Worm (Caenorhabditis elegans) whole organism, L1 larva: ENCODE results near the gene col-71.
"Not testable (repeated sequence)": the region's sequence is repeated elsewhere in the genome, so short reads cannot be mapped to it uniquely, and the experiment has no call there.

ENCODE experiments used
- C04F5.9 ChIP-seq: sonication (generic microtip); optimal IDR thresholded peaks from 2 replicates; lab custom pipeline; 2016; ENCODE audit warnings: missing genetic modification characterization, missing compliant biosample characterization
- C34B4.2 ChIP-seq: sonication (generic microtip); optimal IDR thresholded peaks from 2 replicates; lab custom pipeline; 2017; ENCODE audit warnings: mild to moderate bottlenecking, missing genetic modification characterization, missing compliant biosample characterization
- F16B12.6 ChIP-seq: fragments of 150-350 bp; optimal IDR thresholded peaks from 2 replicates; lab custom pipeline; 2014; ENCODE audit warnings: missing biosample characterization, missing genetic modification characterization
- aha-1 ChIP-seq: fragments of 150-350 bp; optimal IDR thresholded peaks from 2 replicates; lab custom pipeline; 2014; ENCODE audit warnings: missing biosample characterization, missing genetic modification characterization
- alr-1 ChIP-seq: fragments of 200-800 bp; sonication (Bioruptor generic); optimal IDR thresholded peaks from 2 replicates; lab custom pipeline; 2018; ENCODE audit warnings: borderline replicate concordance, mild to moderate bottlenecking, missing genetic modification characterization, missing compliant biosample characterization
- aly-2 ChIP-seq: fragments of 150-350 bp; optimal IDR thresholded peaks from 2 replicates; lab custom pipeline; 2014; ENCODE audit warnings: missing biosample characterization, missing genetic modification characterization
- ama-1 ChIP-seq: fragments of 150-350 bp; optimal IDR thresholded peaks from 2 replicates; lab custom pipeline; 2014
- blmp-1 ChIP-seq: fragments of 150-350 bp; optimal IDR thresholded peaks from 2 replicates; lab custom pipeline; 2014; ENCODE audit warnings: missing biosample characterization, missing genetic modification characterization
- ceh-63 ChIP-seq: fragments of 200-800 bp; sonication (Bioruptor generic); optimal IDR thresholded peaks from 2 replicates; lab custom pipeline; 2018; ENCODE audit warnings: mild to moderate bottlenecking, missing genetic modification characterization, missing compliant biosample characterization
- ceh-8 ChIP-seq: fragments of 200-800 bp; sonication (Bioruptor generic); optimal IDR thresholded peaks from 2 replicates; lab custom pipeline; 2018; ENCODE audit warnings: mild to moderate bottlenecking, missing genetic modification characterization, moderate library complexity, missing compliant biosample characterization
- ceh-88 ChIP-seq: fragments of 200-800 bp; sonication (Bioruptor generic); IDR thresholded peaks from 2 replicates; pipeline ENCODE4 v1.3.6; 2022; ENCODE audit warnings: missing genetic modification characterization, missing compliant biosample characterization
- ceh-90 ChIP-seq: sonication (generic microtip); optimal IDR thresholded peaks from 2 replicates; lab custom pipeline; 2016; ENCODE audit warnings: missing genetic modification characterization, missing compliant biosample characterization
- dpl-1 ChIP-seq, 3 experiments: fragments of 150-350 bp in 2 of 3; sonication (generic microtip) in 1 of 3; optimal IDR thresholded peaks; 2 replicates each; lab custom pipeline; 2014 to 2017; ENCODE audit warnings: missing biosample characterization in 3 of 3, missing genetic modification characterization in 3 of 3, missing genetic modification reagents in 3 of 3
- efl-1 ChIP-seq, 4 experiments: fragments of 150-350 bp; optimal IDR thresholded peaks in 3 of 4; peaks in 1 of 4; 1 replicate in 1 of 4; 2 replicates in 3 of 4; lab custom pipeline; 2014; ENCODE audit warnings: missing biosample characterization in 2 of 4, missing genetic modification characterization in 2 of 4, missing genetic modification reagents in 2 of 4
- egl-13 ChIP-seq: sonication (generic microtip); optimal IDR thresholded peaks from 2 replicates; lab custom pipeline; 2016; ENCODE audit warnings: missing genotype, missing genetic modification reagents, missing genetic modification characterization, missing compliant biosample characterization
- elt-2 ChIP-seq: sonication (generic microtip); optimal IDR thresholded peaks from 2 replicates; lab custom pipeline; 2016; ENCODE audit warnings: missing genetic modification characterization, mild to moderate bottlenecking, inconsistent platforms, missing compliant biosample characterization, missing genetic modification reagents
- fos-1 ChIP-seq: fragments of 150-350 bp; optimal IDR thresholded peaks from 2 replicates; lab custom pipeline; 2014; ENCODE audit warnings: missing biosample characterization, missing genetic modification characterization
- jun-1 ChIP-seq: fragments of 150-350 bp; optimal IDR thresholded peaks from 2 replicates; lab custom pipeline; 2014; ENCODE audit warnings: missing biosample characterization, missing genetic modification reagents, missing genetic modification characterization
- lir-3 ChIP-seq: sonication (generic microtip); optimal IDR thresholded peaks from 2 replicates; lab custom pipeline; 2016; ENCODE audit warnings: mild to moderate bottlenecking, missing genetic modification characterization, moderate library complexity, missing compliant biosample characterization; ENCODE audit not compliant: poor library complexity
- lsy-2 ChIP-seq, 2 experiments: fragments of 150-350 bp; optimal IDR thresholded peaks; 2 replicates each; lab custom pipeline; 2014; ENCODE audit warnings: missing biosample characterization in 2 of 2, missing genetic modification characterization in 2 of 2
- mdl-1 ChIP-seq, 2 experiments: fragments of 150-350 bp; optimal IDR thresholded peaks; 2 replicates each; lab custom pipeline; 2014 to 2017; ENCODE audit warnings: missing biosample characterization in 2 of 2, missing genetic modification characterization in 2 of 2, inconsistent platforms in 1 of 2
- mep-1 ChIP-seq: fragments of 150-350 bp; optimal IDR thresholded peaks from 2 replicates; lab custom pipeline; 2014; ENCODE audit warnings: missing biosample characterization, missing genetic modification characterization
- nhr-11 ChIP-seq: fragments of 150-350 bp; optimal IDR thresholded peaks from 2 replicates; lab custom pipeline; 2014; ENCODE audit warnings: missing biosample characterization, missing genetic modification characterization
- nhr-19 ChIP-seq: fragments of 200-800 bp; sonication (Bioruptor generic); conservative IDR thresholded peaks from 2 replicates; pipeline ENCODE4 v1.3.6; 2022; ENCODE audit warnings: missing genetic modification characterization, missing compliant biosample characterization
- nhr-47 ChIP-seq: sonication (generic microtip); optimal IDR thresholded peaks from 2 replicates; lab custom pipeline; 2016; ENCODE audit warnings: mild to moderate bottlenecking, missing genetic modification characterization, moderate library complexity, missing compliant biosample characterization
- nhr-71 ChIP-seq: sonication (generic microtip); optimal IDR thresholded peaks from 2 replicates; lab custom pipeline; 2016; ENCODE audit warnings: mild to moderate bottlenecking, missing genetic modification characterization, moderate library complexity, missing compliant biosample characterization
- nhr-77 ChIP-seq: fragments of 150-350 bp; optimal IDR thresholded peaks from 2 replicates; lab custom pipeline; 2014; ENCODE audit warnings: missing biosample characterization, missing genetic modification characterization
- nhr-84 ChIP-seq: sonication (generic microtip); optimal IDR thresholded peaks from 2 replicates; lab custom pipeline; 2017; ENCODE audit warnings: missing biosample characterization, missing genetic modification characterization
- nhr-90 ChIP-seq: sonication (generic microtip); optimal IDR thresholded peaks from 2 replicates; lab custom pipeline; 2016; ENCODE audit warnings: mild to moderate bottlenecking, missing genetic modification characterization, missing compliant biosample characterization; ENCODE audit not compliant: poor library complexity
- pag-3 ChIP-seq: sonication (generic microtip); optimal IDR thresholded peaks from 2 replicates; lab custom pipeline; 2017; ENCODE audit warnings: missing genetic modification characterization, mild to moderate bottlenecking, missing compliant biosample characterization, antibody characterized with exemption, borderline replicate concordance; ENCODE audit not compliant: insufficient read depth
- rnt-1 ChIP-seq: sonication (generic microtip); optimal IDR thresholded peaks from 2 replicates; lab custom pipeline; 2016; ENCODE audit warnings: mild to moderate bottlenecking, missing genetic modification characterization, moderate library complexity, missing compliant biosample characterization
- snu-23 ChIP-seq: sonication (generic microtip); optimal IDR thresholded peaks from 2 replicates; lab custom pipeline; 2016; ENCODE audit warnings: missing genetic modification characterization, missing compliant biosample characterization
- sup-37 ChIP-seq: fragments of 200-800 bp; sonication (Bioruptor generic); optimal IDR thresholded peaks from 2 replicates; lab custom pipeline; 2018; ENCODE audit warnings: mild to moderate bottlenecking, missing genetic modification characterization, missing compliant biosample characterization
- tlp-1 ChIP-seq: fragments of 150-350 bp; optimal IDR thresholded peaks from 2 replicates; lab custom pipeline; 2014; ENCODE audit warnings: missing biosample characterization, missing genetic modification characterization
- unc-130 ChIP-seq: fragments of 150-350 bp; optimal IDR thresholded peaks from 2 replicates; lab custom pipeline; 2017; ENCODE audit warnings: missing biosample characterization, missing genetic modification characterization, inconsistent platforms
- unc-30 ChIP-seq: sonication (generic microtip); optimal IDR thresholded peaks from 2 replicates; lab custom pipeline; 2017; ENCODE audit warnings: missing biosample characterization, missing genetic modification characterization
- zag-1 ChIP-seq: fragments of 150-350 bp; optimal IDR thresholded peaks from 2 replicates; lab custom pipeline; 2014; ENCODE audit warnings: missing biosample characterization, missing genetic modification characterization
- zip-4 ChIP-seq: fragments of 200-800 bp; sonication (Bioruptor generic); optimal IDR thresholded peaks from 2 replicates; lab custom pipeline; 2018; ENCODE audit warnings: mild to moderate bottlenecking, missing genetic modification characterization, moderate library complexity, missing compliant biosample characterization

col-71 gene

DNA sequence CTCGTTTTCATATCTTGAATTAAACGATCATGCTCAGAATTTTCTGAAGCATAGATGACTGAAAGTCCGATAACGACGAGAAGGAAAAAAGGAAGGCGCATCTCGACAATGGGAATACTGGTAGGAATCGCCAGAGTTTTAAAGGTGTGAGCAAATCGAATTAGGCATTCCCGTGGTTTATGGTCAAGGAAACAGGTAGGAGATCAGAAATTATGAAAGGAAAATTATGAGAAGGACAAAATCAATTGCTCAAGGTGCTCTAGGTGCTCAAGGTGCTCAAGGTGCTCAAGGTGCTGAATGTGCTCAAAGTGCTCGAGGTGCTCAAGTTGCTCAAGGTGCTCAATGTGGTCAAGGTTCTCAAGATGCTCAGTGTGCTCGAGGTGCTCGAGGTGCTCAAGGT, 37.8 kb downstream of the col-71 start, which contains the start of gene C16C8.10:
Gene C16C8.10, minus strand, starts transcription at position 101 of the 400 bp plus-strand sequence.
- not testable (repeated sequence) for TF ChIP-seq mdl-1 (tag; optimal IDR thresholded peaks at IDR 0.05; lab: Kevin White, UChicago); lsy-2 (tag; optimal IDR thresholded peaks at IDR 0.05; lab: Kevin White, UChicago); C34B4.2 (tag; lab: Kevin White, UChicago)

DNA sequence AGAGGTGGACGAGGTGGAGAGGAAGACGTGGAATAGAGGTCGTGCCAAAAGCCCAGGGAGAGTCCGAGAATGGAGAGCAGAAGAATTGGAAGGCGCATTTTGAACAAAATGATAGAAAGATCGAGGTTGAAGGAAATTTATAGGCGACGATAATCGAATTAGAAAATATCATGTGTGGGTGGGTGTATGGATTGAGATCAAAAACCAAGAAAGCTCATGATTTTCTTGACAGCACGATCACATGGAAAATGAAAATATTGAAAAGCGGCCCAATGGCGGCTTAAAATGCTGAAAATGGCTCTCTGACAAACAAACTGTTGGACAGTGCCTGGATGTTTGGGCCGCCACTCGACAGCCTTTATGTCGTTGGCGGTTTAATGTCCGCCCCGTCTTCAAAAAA, 39.3 kb downstream of the col-71 start, which contains the start of gene C16C8.9:
Gene C16C8.9, minus strand, starts transcription at position 101 of the 400 bp plus-strand sequence.
- TF ChIP-seq ceh-8 (GFP tag; lab: Kevin White, UChicago) (no peak), efl-1 (optimal IDR thresholded peaks at IDR 0.05; lab: Kevin White, UChicago) (no peak), efl-1 (GFP tag; optimal IDR thresholded peaks at IDR 0.05 in 1 of 2; lab: Kevin White, UChicago) (no peak), egl-13 (tag; lab: Kevin White, UChicago) (no peak), nhr-90 (no peak), ceh-88 (GFP tag; lab: Robert Waterston, UW) (no peak), C04F5.9 (tag; lab: Kevin White, UChicago) (no peak), alr-1 (tag; lab: Kevin White, UChicago) (no peak), unc-130 (no peak)

DNA sequence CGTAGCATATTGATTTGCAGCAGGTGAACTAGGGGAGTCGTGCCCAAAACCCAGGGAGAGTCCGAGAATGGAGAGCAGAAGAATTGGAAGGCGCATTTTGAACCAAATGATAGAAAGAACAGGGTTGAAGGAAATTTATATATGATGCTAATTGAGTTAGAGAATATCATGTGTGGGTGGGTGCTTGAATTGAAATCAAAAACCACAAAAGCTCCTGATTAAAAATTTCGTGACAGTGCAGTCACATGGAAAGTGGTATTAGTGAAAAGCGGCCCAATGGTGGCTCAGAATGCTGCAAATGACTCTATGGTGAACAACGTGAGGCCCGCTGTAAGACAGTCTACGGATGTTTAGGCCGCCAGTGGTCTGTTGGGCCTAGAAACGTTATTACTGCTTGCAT, 40.8 kb downstream of the col-71 start, which contains the start of gene C16C8.8:
Gene C16C8.8, minus strand, starts transcription at position 101 of the 400 bp plus-strand sequence.
- no peak for TF ChIP-seq F16B12.6 (tag; lab: Kevin White, UChicago)
- TF ChIP-seq nhr-19 (GFP tag; lab: Robert Waterston, UW) = no peak
- TF ChIP-seq C34B4.2 (tag; lab: Kevin White, UChicago) = no peak

DNA sequence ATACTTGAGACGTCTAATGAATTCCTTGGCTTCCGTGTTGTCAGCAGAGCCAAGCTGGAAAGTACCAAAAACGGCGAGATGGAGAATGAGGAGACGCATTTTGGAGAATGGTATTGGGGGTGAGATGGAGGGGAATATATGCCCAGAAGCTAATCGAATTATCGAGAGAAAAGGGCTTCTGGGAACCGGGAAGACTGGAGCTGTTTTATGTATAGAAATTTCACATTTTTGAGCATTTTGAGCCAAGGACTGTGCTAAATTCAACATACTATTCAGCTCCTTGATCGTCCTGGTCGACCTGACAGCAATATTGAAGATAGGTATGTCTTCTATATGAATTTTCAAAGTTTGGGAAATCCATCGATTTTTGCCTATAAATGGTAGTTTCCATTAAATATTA, 42.3 kb downstream of the col-71 start, which contains the start of gene C16C8.7:
Gene C16C8.7, minus strand, starts transcription at position 101 of the 400 bp plus-strand sequence.
- TF ChIP-seq rnt-1 (tag; lab: Kevin White, UChicago) (no peak), nhr-90 (no peak), fos-1 (no peak), mep-1 (tag; lab: Kevin White, UChicago) (no peak), ceh-63 (GFP tag; lab: Kevin White, UChicago) (no peak), nhr-11 (tag; lab: Kevin White, UChicago) (no peak), unc-30 (tag; lab: Kevin White, UChicago) (no peak), zag-1 (tag; lab: Kevin White, UChicago) (no peak), ceh-8 (GFP tag; lab: Kevin White, UChicago) (no peak), nhr-84 (tag; lab: Kevin White, UChicago) (no peak), aha-1 (tag; lab: Kevin White, UChicago) (no peak), ceh-90 (tag; lab: Kevin White, UChicago) (no peak), unc-130 (no peak), pag-3 (tag; lab: Kevin White, UChicago) (no peak), nhr-47 (tag; lab: Kevin White, UChicago) (no peak), nhr-77 (no peak), ama-1 (lab: Kevin White, UChicago) (no peak), lir-3 (no peak), sup-37 (no peak)
- TF ChIP-seq, all 84 proteins: peak for 0

DNA sequence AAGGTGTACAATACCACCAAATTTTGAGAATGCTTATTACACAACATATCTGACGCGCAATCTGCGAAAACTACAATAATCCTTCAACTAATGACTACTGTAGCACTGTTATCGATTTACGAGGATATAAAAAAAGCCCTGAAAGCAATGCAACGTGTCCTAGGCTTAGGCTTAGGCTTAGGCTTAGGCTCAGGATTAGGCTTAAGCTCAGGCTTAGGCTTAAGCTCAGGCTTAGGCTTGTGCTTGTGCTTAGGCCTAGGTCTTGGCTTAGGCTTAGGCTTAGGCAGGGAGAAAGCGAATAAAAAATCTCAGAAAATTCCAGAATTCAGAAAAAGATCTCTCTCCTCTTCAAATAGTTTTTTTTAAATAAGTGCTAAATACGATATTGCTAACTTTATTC, 43.2 kb downstream of the col-71 start:
- TF ChIP-seq dpl-1 (GFP tag; optimal IDR thresholded peaks at IDR 0.05; lab: Kevin White, UChicago) (no peak), zip-4 (no peak), elt-2 (tag; lab: Kevin White, UChicago) (no peak), blmp-1 (tag; lab: Kevin White, UChicago) (no peak), aly-2 (tag; lab: Kevin White, UChicago) (no peak), jun-1 (tag; lab: Kevin White, UChicago) (no peak), nhr-71 (tag; lab: Kevin White, UChicago) (no peak), tlp-1 (tag; lab: Kevin White, UChicago) (no peak), snu-23 (no peak)
- TF ChIP-seq, all 84 proteins: peak for 0
